Worm (Caenorhabditis elegans) whole organism, L4 larva: ENCODE measurements around the gene arl-1.

Source experiments
- dpl-1 ChIP-seq: fragments of 150-350 bp; optimal IDR thresholded peaks from 2 replicates; lab custom pipeline; 2014; ENCODE audit warnings: missing biosample characterization, missing genetic modification reagents, missing genetic modification characterization
- hif-1 ChIP-seq, 2 experiments: sonication (generic microtip); optimal IDR thresholded peaks; 2 replicates each; lab custom pipeline; 2016 to 2017; ENCODE audit warnings: missing compliant biosample characterization in 2 of 2, missing genetic modification characterization in 2 of 2, missing genetic modification reagents in 2 of 2, missing genotype in 2 of 2, mild to moderate bottlenecking in 1 of 2
- mep-1 ChIP-seq: fragments of 150-350 bp; sonication (generic microtip); optimal IDR thresholded peaks from 3 replicates; lab custom pipeline; 2014; ENCODE audit warnings: missing biosample characterization, missing genetic modification characterization

DNA sequence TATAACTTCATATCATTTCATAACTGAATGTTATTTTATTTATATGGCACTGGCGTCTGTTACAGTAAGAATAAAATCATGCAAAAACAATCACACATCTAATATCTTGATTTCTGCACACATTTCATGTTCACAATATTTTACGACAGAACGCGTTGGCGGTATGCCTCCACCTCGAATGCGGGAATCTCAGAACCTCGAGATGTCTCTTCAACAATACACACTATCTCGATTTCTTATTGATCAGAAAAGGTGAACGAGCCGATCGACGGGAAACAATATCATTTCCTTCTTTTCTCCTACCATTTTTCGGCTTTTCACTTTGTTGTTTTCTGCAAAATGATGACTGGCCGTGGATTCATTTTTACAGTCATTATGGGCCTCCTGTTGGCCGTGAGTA lies 25.9 kb downstream of the arl-1 start, which contains the start of gene F28C6.10:
- TF ChIP-seq hif-1 (tag; optimal IDR thresholded peaks at IDR 0.05; lab: Kevin White, UChicago) (no peak), mep-1 (tag; lab: Kevin White, UChicago) (no peak), dpl-1 (GFP tag; lab: Kevin White, UChicago) (no peak)
